Worm (Caenorhabditis elegans) whole organism, L4 larva: ENCODE measurements around the gene acs-1.

Experiments used
- T20F7.1 ChIP-seq: fragments of 200-800 bp; sonication (Bioruptor generic); optimal IDR thresholded peaks from 2 replicates; lab custom pipeline; 2018; ENCODE audit warnings: mild to moderate bottlenecking, missing genetic modification characterization, missing compliant biosample characterization
- aha-1 ChIP-seq: fragments of 150-350 bp; peaks from one replicate; lab custom pipeline; 2014; ENCODE audit warnings: missing biosample characterization, missing genetic modification characterization
- ceh-28 ChIP-seq: fragments of 150-350 bp; optimal IDR thresholded peaks from 2 replicates; lab custom pipeline; 2014; ENCODE audit warnings: missing biosample characterization, missing genetic modification reagents, missing genetic modification characterization
- lin-13 ChIP-seq: fragments of 150-350 bp; optimal IDR thresholded peaks from 2 replicates; lab custom pipeline; 2014; ENCODE audit warnings: missing biosample characterization, missing genetic modification reagents, missing genetic modification characterization
- lin-15B ChIP-seq: fragments of 150-350 bp; sonication (generic microtip); optimal IDR thresholded peaks from 3 replicates; lab custom pipeline; 2014; ENCODE audit warnings: missing biosample characterization, missing genetic modification characterization

DNA sequence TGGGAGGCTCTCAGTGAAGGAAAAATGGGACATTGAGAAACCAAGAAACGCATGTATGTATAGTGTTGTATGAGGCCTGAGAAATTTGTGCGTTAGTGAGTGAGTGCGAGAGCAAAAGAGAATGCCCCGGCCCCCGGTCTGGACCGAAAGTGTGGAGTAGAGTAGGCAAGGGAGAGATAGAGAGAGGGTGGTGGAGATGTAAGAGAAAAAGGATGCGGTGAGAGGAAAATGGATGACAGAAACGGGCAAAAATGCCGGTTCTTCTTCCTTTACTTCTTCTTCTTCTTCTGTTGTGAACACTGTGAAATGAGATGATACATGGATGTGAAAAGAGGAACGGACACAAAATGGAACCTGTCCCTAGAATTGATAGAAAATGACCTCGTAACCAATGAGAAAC, 13.5 kb downstream of the acs-1 start:
- TF ChIP-seq aha-1: no peak
- no peak for TF ChIP-seq ceh-28 (tag; lab: Kevin White, UChicago)
- no peak for TF ChIP-seq T20F7.1 (GFP tag; lab: Kevin White, UChicago)
- TF ChIP-seq lin-13 (GFP tag; lab: Kevin White, UChicago): no peak
- TF ChIP-seq lin-15B: no peak
